Worm (Caenorhabditis elegans) whole organism, L2 larva: Measurements from ENCODE around the gene lgc-10.

Experiments
- C34F6.9 ChIP-seq: fragments of 150-350 bp; optimal IDR thresholded peaks from 2 replicates; lab custom pipeline; 2014; ENCODE audit warnings: missing biosample characterization, missing genetic modification characterization
- F13H6.1 ChIP-seq: sonication (generic microtip); optimal IDR thresholded peaks from 2 replicates; lab custom pipeline; 2016; ENCODE audit warnings: missing genetic modification characterization, missing compliant biosample characterization
- Y55F3AM.14 ChIP-seq: fragments of 200-800 bp; sonication (Bioruptor generic); optimal IDR thresholded peaks from 2 replicates; lab custom pipeline; 2018; ENCODE audit warnings: mild to moderate bottlenecking, missing genetic modification characterization, missing compliant biosample characterization
- ZK546.5 ChIP-seq: sonication (generic microtip); optimal IDR thresholded peaks from 2 replicates; lab custom pipeline; 2017; ENCODE audit warnings: missing biosample characterization, missing genetic modification characterization
- alr-1 ChIP-seq: fragments of 150-350 bp; optimal IDR thresholded peaks from 2 replicates; lab custom pipeline; 2014; ENCODE audit warnings: missing biosample characterization, missing genetic modification characterization
- ama-1 ChIP-seq: fragments of 150-350 bp; optimal IDR thresholded peaks from 2 replicates; lab custom pipeline; 2018; ENCODE audit warnings: inconsistent platforms
- ceh-16 ChIP-seq: fragments of 150-350 bp; optimal IDR thresholded peaks from 2 replicates; lab custom pipeline; 2014; ENCODE audit warnings: missing biosample characterization, missing genetic modification characterization
- ceh-82 ChIP-seq: fragments of 150-350 bp; optimal IDR thresholded peaks from 2 replicates; lab custom pipeline; 2014; ENCODE audit warnings: missing biosample characterization, missing genetic modification characterization
- crh-2 ChIP-seq: sonication (generic microtip); optimal IDR thresholded peaks from 2 replicates; lab custom pipeline; 2017; ENCODE audit warnings: missing biosample characterization, missing genetic modification characterization
- dmd-4 ChIP-seq: sonication (generic microtip); optimal IDR thresholded peaks from 2 replicates; lab custom pipeline; 2017; ENCODE audit warnings: missing biosample characterization, missing genetic modification characterization
- egl-27 ChIP-seq: sonication (generic microtip); optimal IDR thresholded peaks from 3 replicates; lab custom pipeline; 2017; ENCODE audit warnings: missing biosample characterization, missing genetic modification reagents, missing genetic modification characterization
- elt-1 ChIP-seq: fragments of 150-350 bp; optimal IDR thresholded peaks from 2 replicates; lab custom pipeline; 2014; ENCODE audit warnings: missing biosample characterization, missing genetic modification characterization
- elt-3 ChIP-seq: sonication (generic microtip); optimal IDR thresholded peaks from 2 replicates; lab custom pipeline; 2017; ENCODE audit warnings: missing biosample characterization, missing genetic modification characterization
- fos-1 ChIP-seq: fragments of 150-350 bp; optimal IDR thresholded peaks from 2 replicates; lab custom pipeline; 2014; ENCODE audit warnings: missing biosample characterization, missing genetic modification characterization
- lin-13 ChIP-seq: fragments of 150-350 bp; optimal IDR thresholded peaks from 2 replicates; lab custom pipeline; 2014; ENCODE audit warnings: missing biosample characterization, missing genetic modification reagents, missing genetic modification characterization
- lsy-2 ChIP-seq, 2 experiments: fragments of 150-350 bp in 1 of 2; sonication (generic microtip) in 1 of 2; optimal IDR thresholded peaks; 2 replicates each; lab custom pipeline; 2014 to 2017; ENCODE audit warnings: missing biosample characterization in 2 of 2, missing genetic modification characterization in 2 of 2
- mab-5 ChIP-seq: fragments of 150-350 bp; optimal IDR thresholded peaks from 2 replicates; lab custom pipeline; 2014; ENCODE audit warnings: missing biosample characterization, missing genetic modification characterization
- mbf-1 ChIP-seq: sonication (generic microtip); optimal IDR thresholded peaks from 2 replicates; lab custom pipeline; 2017; ENCODE audit warnings: missing biosample characterization, missing genetic modification characterization
- mdl-1 ChIP-seq, 2 experiments: fragments of 150-350 bp in 1 of 2; sonication (generic microtip) in 1 of 2; optimal IDR thresholded peaks; 2 replicates each; lab custom pipeline; 2017; ENCODE audit warnings: missing biosample characterization in 2 of 2, missing genetic modification characterization in 2 of 2
- nhr-11 ChIP-seq: fragments of 150-350 bp; optimal IDR thresholded peaks from 2 replicates; lab custom pipeline; 2014; ENCODE audit warnings: missing biosample characterization, missing genetic modification characterization
- nhr-12 ChIP-seq: fragments of 150-350 bp; optimal IDR thresholded peaks from 2 replicates; lab custom pipeline; 2014; ENCODE audit warnings: missing biosample characterization, missing genetic modification characterization
- nhr-129 ChIP-seq: fragments of 150-350 bp; optimal IDR thresholded peaks from 2 replicates; lab custom pipeline; 2014; ENCODE audit warnings: missing biosample characterization, missing genetic modification characterization
- nhr-21 ChIP-seq: fragments of 150-350 bp; optimal IDR thresholded peaks from 2 replicates; lab custom pipeline; 2014; ENCODE audit warnings: missing biosample characterization, missing genetic modification characterization
- nhr-23 ChIP-seq: fragments of 150-350 bp; optimal IDR thresholded peaks from 2 replicates; lab custom pipeline; 2014; ENCODE audit warnings: missing biosample characterization, missing genetic modification reagents, missing genetic modification characterization
- nhr-25 ChIP-seq: fragments of 150-350 bp; sonication (generic microtip); optimal IDR thresholded peaks from 3 replicates; lab custom pipeline; 2014; ENCODE audit warnings: missing biosample characterization, missing genetic modification characterization
- nhr-77 ChIP-seq: fragments of 150-350 bp; optimal IDR thresholded peaks from 2 replicates; lab custom pipeline; 2014; ENCODE audit warnings: missing biosample characterization, missing genetic modification characterization
- skn-1 ChIP-seq: sonication (generic microtip); optimal IDR thresholded peaks from 2 replicates; lab custom pipeline; 2017; ENCODE audit warnings: missing biosample characterization, missing genetic modification characterization
- sma-3 ChIP-seq: sonication (generic microtip); optimal IDR thresholded peaks from 2 replicates; lab custom pipeline; 2016; ENCODE audit warnings: missing genetic modification reagents, missing genetic modification characterization, missing compliant biosample characterization
- sma-9 ChIP-seq, 2 experiments: fragments of 150-350 bp in 1 of 2; sonication (generic microtip) in 1 of 2; optimal IDR thresholded peaks; 2 replicates each; lab custom pipeline; 2014 to 2016; ENCODE audit warnings: missing genetic modification characterization in 2 of 2, mild to moderate bottlenecking in 1 of 2, missing biosample characterization in 1 of 2, missing compliant biosample characterization in 1 of 2, missing genetic modification reagents in 1 of 2, moderate library complexity in 1 of 2
- unc-39 ChIP-seq: fragments of 150-350 bp; optimal IDR thresholded peaks from 2 replicates; lab custom pipeline; 2014; ENCODE audit warnings: missing biosample characterization, missing genetic modification characterization
- unc-55 ChIP-seq: fragments of 150-350 bp; sonication (generic microtip); optimal IDR thresholded peaks from 3 replicates; lab custom pipeline; 2014; ENCODE audit warnings: missing biosample characterization, missing genetic modification reagents, missing genetic modification characterization
- unc-62 ChIP-seq: fragments of 150-350 bp; optimal IDR thresholded peaks from 2 replicates; lab custom pipeline; 2014; ENCODE audit warnings: missing biosample characterization, missing genetic modification reagents, missing genetic modification characterization
- zag-1 ChIP-seq: fragments of 150-350 bp; optimal IDR thresholded peaks from 2 replicates; lab custom pipeline; 2014; ENCODE audit warnings: missing biosample characterization, missing genetic modification characterization
- ztf-1 ChIP-seq: fragments of 200-800 bp; sonication (Bioruptor generic); conservative IDR thresholded peaks from 2 replicates; pipeline ENCODE4 v1.3.6; 2022; ENCODE audit warnings: missing genetic modification characterization, missing compliant biosample characterization
- ztf-11 ChIP-seq: sonication (generic microtip); optimal IDR thresholded peaks from 2 replicates; lab custom pipeline; 2017; ENCODE audit warnings: missing biosample characterization, missing genetic modification characterization
- ztf-4 ChIP-seq: fragments of 150-350 bp; optimal IDR thresholded peaks from 2 replicates; lab custom pipeline; 2014; ENCODE audit warnings: missing biosample characterization, missing genetic modification characterization

The lgc-10 gene

ce11 chrIV:6480221-6480620, 22.8 kb upstream of the lgc-10 start, which contains the start of gene tyr-6:
TSS of gene tyr-6 (plus strand) at chrIV:6480521.
- TF ChIP-seq mab-5 (tag; lab: Kevin White, UChicago) = no peak
- TF ChIP-seq elt-1 = no peak
- TF ChIP-seq egl-27 (tag; lab: Kevin White, UChicago) = no peak
- no peak for TF ChIP-seq F13H6.1 (tag; lab: Kevin White, UChicago)
- no peak for TF ChIP-seq nhr-23 (tag; lab: Kevin White, UChicago)
- TF ChIP-seq lin-13 (GFP tag; lab: Kevin White, UChicago) = no peak
- TF ChIP-seq ztf-11 (tag; lab: Kevin White, UChicago) = no peak
- TF ChIP-seq Y55F3AM.14 (GFP tag; lab: Kevin White, UChicago) = no peak
- no peak for TF ChIP-seq sma-9 (GFP tag; optimal IDR thresholded peaks at IDR 0.05; lab: Kevin White, UChicago)
- no peak for TF ChIP-seq sma-9 (tag; optimal IDR thresholded peaks at IDR 0.05; lab: Kevin White, UChicago)
- TF ChIP-seq ceh-16 (tag; lab: Kevin White, UChicago) = no peak

ce11 chrIV:6474751-6475150, 17.4 kb upstream of the lgc-10 start:
- no peak for TF ChIP-seq mbf-1
- no peak for TF ChIP-seq dmd-4
- no peak for TF ChIP-seq nhr-25 (tag; lab: Kevin White, UChicago)
- no peak for TF ChIP-seq nhr-12 (tag; lab: Kevin White, UChicago)
- no peak for TF ChIP-seq ceh-16 (tag; lab: Kevin White, UChicago)
- TF ChIP-seq mab-5 (tag; lab: Kevin White, UChicago) = peak; percentile 76
- no peak for TF ChIP-seq ztf-11 (tag; lab: Kevin White, UChicago)
- TF ChIP-seq ztf-4 = no peak
- TF ChIP-seq C34F6.9 = peak; percentile 83
- TF ChIP-seq lsy-2 (tag; optimal IDR thresholded peaks at IDR 0.05; lab: Kevin White, UChicago) = peak in 1 of 2 experiments; percentile 71
- peak; percentile 89 for TF ChIP-seq unc-55 (GFP tag; lab: Kevin White, UChicago)
- no peak for TF ChIP-seq ztf-1 (GFP tag; lab: Robert Waterston, UW)
- TF ChIP-seq sma-9 (GFP tag; optimal IDR thresholded peaks at IDR 0.05; lab: Kevin White, UChicago) = peak; percentile 55
- no peak for TF ChIP-seq sma-9 (tag; optimal IDR thresholded peaks at IDR 0.05; lab: Kevin White, UChicago)
- no peak for TF ChIP-seq unc-39 (tag; lab: Kevin White, UChicago)
- peak; percentile 56 for TF ChIP-seq fos-1 (tag; lab: Kevin White, UChicago)
- no peak for TF ChIP-seq ama-1 (lab: Kevin White, UChicago)
- peak; percentile 37 for TF ChIP-seq egl-27 (tag; lab: Kevin White, UChicago)
- peak; percentile 54 for TF ChIP-seq crh-2 (tag; lab: Kevin White, UChicago)
- no peak for TF ChIP-seq skn-1 (tag; lab: Kevin White, UChicago)
- TF ChIP-seq F13H6.1 (tag; lab: Kevin White, UChicago) = peak; percentile 16
- peak; percentile 44 for TF ChIP-seq nhr-129
- peak; percentile 38 for TF ChIP-seq zag-1
- no peak for TF ChIP-seq unc-62 (GFP tag; lab: Kevin White, UChicago)
- no peak for TF ChIP-seq elt-3
- TF ChIP-seq nhr-21 (tag; lab: Kevin White, UChicago) = peak; percentile 30
- no peak for TF ChIP-seq nhr-11 (tag; lab: Kevin White, UChicago)
- no peak for TF ChIP-seq ZK546.5 (tag; lab: Kevin White, UChicago)
- peak; percentile 16 for TF ChIP-seq sma-3 (GFP tag; lab: Kevin White, UChicago)

ce11 chrIV:6473140-6473539, 15.8 kb upstream of the lgc-10 start, which contains the start of gene Y73B6BL.27:
TSS of gene Y73B6BL.27 (minus strand) at chrIV:6473240.
- no peak for TF ChIP-seq lin-13 (GFP tag; lab: Kevin White, UChicago)
- no peak for TF ChIP-seq ama-1 (lab: Kevin White, UChicago)
- TF ChIP-seq ceh-82 (tag; lab: Kevin White, UChicago) = no peak
- no peak for TF ChIP-seq alr-1 (tag; lab: Kevin White, UChicago)
- no peak for TF ChIP-seq nhr-23 (tag; lab: Kevin White, UChicago)
- TF ChIP-seq mdl-1 (tag; optimal IDR thresholded peaks at IDR 0.05; lab: Kevin White, UChicago) = no peak
- TF ChIP-seq nhr-11 (tag; lab: Kevin White, UChicago) = no peak

ce11 chrIV:6471216-6471615, 13.8 kb upstream of the lgc-10 start, which contains the start of gene tmed-13:
TSS of gene tmed-13 (minus strand) at chrIV:6471384.
- TF ChIP-seq sma-3 (GFP tag; lab: Kevin White, UChicago) (no peak), ZK546.5 (tag; lab: Kevin White, UChicago) (no peak), nhr-77 (tag; lab: Kevin White, UChicago) (no peak)
